Worm (Caenorhabditis elegans) whole organism, L4 larva: Measurements from ENCODE around the gene lgc-54.

Source experiments
- fkh-10 ChIP-seq: fragments of 150-350 bp; optimal IDR thresholded peaks from 2 replicates; lab custom pipeline; 2014; ENCODE audit warnings: missing biosample characterization, missing genetic modification reagents, missing genetic modification characterization
- mdl-1 ChIP-seq, 2 experiments: fragments of 150-350 bp in 1 of 2; sonication (generic microtip) in 1 of 2; optimal IDR thresholded peaks; 2 replicates each; lab custom pipeline; 2014 to 2017; ENCODE audit warnings: missing biosample characterization in 2 of 2, missing genetic modification characterization in 2 of 2
- pha-4 ChIP-seq, 2 experiments: fragments of 150-350 bp in 1 of 2; fragments of 200-800 bp in 1 of 2; sonication (Bioruptor generic) in 1 of 2; IDR thresholded peaks in 1 of 2; optimal IDR thresholded peaks in 1 of 2; 2 replicates each; pipeline versions ENCODE4 v1.3.6 to Lab custom; 2014 to 2022; ENCODE audit warnings: missing genetic modification characterization in 2 of 2, missing genetic modification reagents in 2 of 2, missing biosample characterization in 1 of 2, missing compliant biosample characterization in 1 of 2
- zag-1 ChIP-seq: fragments of 150-350 bp; optimal IDR thresholded peaks from 2 replicates; lab custom pipeline; 2014; ENCODE audit warnings: missing biosample characterization, missing genetic modification characterization

- no peak for TF ChIP-seq mdl-1 (tag; optimal IDR thresholded peaks at IDR 0.05; lab: Kevin White, UChicago)
- TF ChIP-seq fkh-10 (GFP tag; lab: Kevin White, UChicago) = no peak
- TF ChIP-seq pha-4 (GFP tag; IDR thresholded peaks at IDR 0.05; lab: Robert Waterston, UW) = no peak
- no peak for TF ChIP-seq pha-4 (tag; optimal IDR thresholded peaks at IDR 0.05; lab: Kevin White, UChicago)
- TF ChIP-seq zag-1 (tag; lab: Kevin White, UChicago) = no peak
Measured at ce11 chrV:6813862-6814261, 32.5 kb downstream of the lgc-54 start.
